Worm (Caenorhabditis elegans) whole organism, L1 larva: ENCODE results near the gene M03C11.3.

ENCODE experiments used
- efl-1 ChIP-seq, 4 experiments: fragments of 150-350 bp; optimal IDR thresholded peaks in 3 of 4; peaks in 1 of 4; 1 replicate in 1 of 4; 2 replicates in 3 of 4; lab custom pipeline; 2014; ENCODE audit warnings: missing biosample characterization in 2 of 4, missing genetic modification characterization in 2 of 4, missing genetic modification reagents in 2 of 4
- elt-2 ChIP-seq: sonication (generic microtip); optimal IDR thresholded peaks from 2 replicates; lab custom pipeline; 2016; ENCODE audit warnings: missing genetic modification characterization, mild to moderate bottlenecking, inconsistent platforms, missing compliant biosample characterization, missing genetic modification reagents
- fos-1 ChIP-seq: fragments of 150-350 bp; optimal IDR thresholded peaks from 2 replicates; lab custom pipeline; 2014; ENCODE audit warnings: missing biosample characterization, missing genetic modification characterization
- lin-13 ChIP-seq: fragments of 150-350 bp; optimal IDR thresholded peaks from 2 replicates; lab custom pipeline; 2014; ENCODE audit warnings: missing biosample characterization, missing genetic modification reagents, missing genetic modification characterization
- nhr-77 ChIP-seq: fragments of 150-350 bp; optimal IDR thresholded peaks from 2 replicates; lab custom pipeline; 2014; ENCODE audit warnings: missing biosample characterization, missing genetic modification characterization
- unc-130 ChIP-seq: fragments of 150-350 bp; optimal IDR thresholded peaks from 2 replicates; lab custom pipeline; 2017; ENCODE audit warnings: missing biosample characterization, missing genetic modification characterization, inconsistent platforms

DNA sequence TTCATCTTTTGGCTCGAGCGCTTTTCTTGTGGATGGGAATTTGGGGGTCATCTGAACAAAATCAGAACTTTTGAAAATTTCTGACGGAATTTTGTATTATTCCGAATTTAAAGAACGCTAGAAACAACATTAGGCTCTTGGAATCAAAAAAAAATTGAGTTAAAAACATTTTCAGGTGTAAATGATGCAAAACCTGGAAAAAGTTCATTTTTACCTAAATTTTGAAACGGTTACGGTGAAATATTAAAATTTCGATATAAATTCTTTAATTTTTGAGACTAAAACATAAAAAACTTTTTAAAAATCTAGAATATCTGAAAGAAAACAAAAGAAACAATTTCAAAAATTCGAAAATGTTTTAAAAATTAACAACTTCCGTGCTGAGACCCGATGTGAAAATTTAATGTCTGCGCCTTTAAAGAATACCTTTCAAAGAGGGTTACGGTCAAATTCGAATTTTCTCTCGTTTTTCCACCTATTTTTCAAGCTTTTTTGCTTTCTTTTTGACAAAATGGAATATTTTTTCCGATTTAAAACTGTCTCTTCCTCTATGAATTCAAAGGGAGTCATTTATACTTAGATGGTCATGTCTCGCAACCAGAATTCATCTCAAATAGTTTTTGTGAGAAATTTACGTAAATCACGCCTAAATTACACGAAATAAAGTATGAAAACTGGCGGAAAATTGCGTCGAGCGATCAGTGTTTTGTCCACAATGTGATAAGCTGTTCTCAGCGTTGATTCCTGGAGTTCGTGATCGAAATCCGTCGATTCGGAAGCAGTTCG is 37.7 kb downstream of the M03C11.3 start, which contains the start of the genes H04D03.2 and ecps-2:
- TF ChIP-seq efl-1 (optimal IDR thresholded peaks at IDR 0.05; lab: Kevin White, UChicago) (no peak), efl-1 (GFP tag; optimal IDR thresholded peaks at IDR 0.05 in 1 of 2; lab: Kevin White, UChicago) (no peak), unc-130 (tag; lab: Kevin White, UChicago) (no peak), nhr-77 (tag; lab: Kevin White, UChicago) (no peak), elt-2 (tag; lab: Kevin White, UChicago) (no peak), lin-13 (GFP tag; lab: Kevin White, UChicago) (no peak), fos-1 (tag; lab: Kevin White, UChicago) (no peak)
